Fruit fly (Drosophila melanogaster): Measurements from ENCODE around the gene Atg8a.
A peak's percentile ranks its signal among the peaks of the same experiment; 100 is the strongest.

Atg8a gene

DNA sequence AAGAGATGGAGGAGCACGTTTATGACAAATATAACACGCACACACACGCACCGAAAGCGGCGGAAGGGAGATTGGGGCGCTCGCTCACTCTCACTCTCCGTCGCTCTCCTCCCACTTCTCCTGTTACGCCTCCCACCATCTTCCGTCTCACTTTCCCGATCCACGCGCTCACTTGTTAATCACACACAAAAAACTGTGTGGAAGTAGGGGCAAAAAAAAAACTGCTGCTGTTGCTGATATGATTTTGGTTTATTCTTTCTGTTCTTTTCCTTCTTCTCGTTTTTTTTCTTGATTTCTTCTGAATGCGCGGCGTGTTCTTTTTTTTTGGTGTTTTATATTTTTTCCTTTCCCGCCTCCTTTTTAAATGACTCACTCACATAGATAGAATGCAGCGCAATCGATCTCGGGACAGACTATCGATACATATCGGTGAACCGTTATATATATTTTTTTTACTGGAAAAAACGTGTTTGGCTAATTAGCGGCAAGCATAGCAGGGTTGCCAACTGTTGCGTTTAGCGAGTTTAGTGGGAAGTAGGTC, 37.6 kb upstream of the Atg8a start (continued):
- TF ChIP-seq Ets97D (GFP tag; optimal IDR thresholded peaks at IDR 0.05) (peak; percentile 3), CG17361 (GFP tag; IDR thresholded peaks at IDR 0.05) (no peak), hth (optimal IDR thresholded peaks at IDR 0.05) (no peak), NK7.1 (GFP tag; optimal IDR thresholded peaks at IDR 0.05) (no peak), dmrt11E (tag; optimal IDR thresholded peaks at IDR 0.05) (no peak), CoRest (tag; optimal IDR thresholded peaks at IDR 0.05) (peak; percentile 4), CG2712 (tag; optimal IDR thresholded peaks at IDR 0.05) (no peak), CG8944 (GFP tag; optimal IDR thresholded peaks at IDR 0.05) (no peak), Hr51 (GFP tag; optimal IDR thresholded peaks at IDR 0.05) (no peak), CG4730 (GFP tag; IDR thresholded peaks at IDR 0.05) (no peak), cg (GFP tag; optimal IDR thresholded peaks at IDR 0.05) (peak; percentile 64), lab (GFP tag; optimal IDR thresholded peaks at IDR 0.05) (peak; percentile 32), Doc3 (GFP tag; IDR thresholded peaks at IDR 0.05; ENCODE audit: partially characterized antibody) (peak; percentile 42; the same call in 1 of the 3 replicates), CG10959 (GFP tag; IDR thresholded peaks at IDR 0.05) (no peak), CG12391 (tag; optimal IDR thresholded peaks at IDR 0.05) (peak; percentile 15), corto (GFP tag; optimal IDR thresholded peaks at IDR 0.05) (peak; percentile 0), CG13123 (GFP tag; optimal IDR thresholded peaks at IDR 0.05) (no peak), Pdp1 (GFP tag; optimal IDR thresholded peaks at IDR 0.05) (peak in 1 of 2 experiments; percentile 63), sisA (GFP tag; IDR thresholded peaks at IDR 0.05) (no peak), CG32772 (GFP tag; IDR thresholded peaks at IDR 0.05) (peak; percentile 58), CrebB (tag; optimal IDR thresholded peaks at IDR 0.05) (no peak), Myb (GFP tag; optimal IDR thresholded peaks at IDR 0.05) (no peak), zen (tag; optimal IDR thresholded peaks at IDR 0.05) (peak; percentile 35), CG18599 (GFP tag; optimal IDR thresholded peaks at IDR 0.05) (peak; percentile 30), E2f1 (GFP tag; IDR thresholded peaks at IDR 0.05) (no peak), chinmo (GFP tag; IDR thresholded peaks at IDR 0.05; ENCODE audit: partially characterized antibody) (0 out of 4 replicates have a peak, but pooled peaks have one; percentile 32), CG17612 (GFP tag; IDR thresholded peaks at IDR 0.05) (no peak), nom (GFP tag; optimal IDR thresholded peaks at IDR 0.05) (peak; percentile 97), abd-A (tag; optimal IDR thresholded peaks at IDR 0.05) (peak; percentile 4), ATbp (GFP tag; optimal IDR thresholded peaks at IDR 0.05) (no peak), CG12659 (GFP tag; optimal IDR thresholded peaks at IDR 0.05) (no peak), sd (tag; optimal IDR thresholded peaks at IDR 0.05) (peak; percentile 35), Opbp (GFP tag; IDR thresholded peaks at IDR 0.05; ENCODE audit: partially characterized antibody) (peak; percentile 49; the same call in 1 of the 3 replicates), ftz-f1 (GFP tag; optimal IDR thresholded peaks at IDR 0.05) (peak; percentile 37), HLHmδ (GFP tag; optimal IDR thresholded peaks at IDR 0.05) (peak; percentile 13), shn (GFP tag; optimal IDR thresholded peaks at IDR 0.05) (no peak), Stat92E (GFP tag; optimal IDR thresholded peaks at IDR 0.05) (peak in 1 of 3 experiments; percentile 20), bbx (GFP tag; IDR thresholded peaks at IDR 0.05; ENCODE audit: partially characterized antibody) (peak; percentile 54), knrl (GFP tag; IDR thresholded peaks at IDR 0.05; ENCODE audit: partially characterized antibody) (peak; percentile 41; the same call in 1 of the 3 replicates), CG1603 (tag; optimal IDR thresholded peaks at IDR 0.05) (peak; percentile 6), gro (GFP tag; optimal IDR thresholded peaks at IDR 0.05) (no peak), pros (GFP tag; optimal IDR thresholded peaks at IDR 0.05) (peak; percentile 25), cwo (GFP tag; optimal IDR thresholded peaks at IDR 0.05) (peak; percentile 36), Scr (GFP tag; IDR thresholded peaks at IDR 0.05; ENCODE audit: partially characterized antibody) (peak; percentile 63), sna (GFP tag; IDR thresholded peaks at IDR 0.05; ENCODE audit: partially characterized antibody) (peak; percentile 30; the same call in 1 of the 2 replicates), hb (GFP tag; IDR thresholded peaks at IDR 0.05; ENCODE audit: partially characterized antibody) (no peak), ab (GFP tag; optimal IDR thresholded peaks at IDR 0.05) (no peak)
